Fruit fly (Drosophila melanogaster) whole organism, prepupa: ENCODE measurements around the gene Npc2g.

Experiments
- CG11762 ChIP-seq: fragments of 200-800 bp; sonication (Bioruptor generic); optimal IDR thresholded peaks from 3 replicates; lab custom pipeline; 2016; ENCODE audit warnings: missing biosample characterization, missing genetic modification characterization; ENCODE audit not compliant: insufficient read depth
- CG11902 ChIP-seq: fragments of 200-800 bp; sonication (Bioruptor generic); optimal IDR thresholded peaks from 3 replicates; lab custom pipeline; 2016; ENCODE audit warnings: missing biosample characterization, missing genetic modification characterization
- CG15336 ChIP-seq: fragments of 200-800 bp; sonication (Bioruptor generic); IDR thresholded peaks from 2 replicates; pipeline ENCODE4 v1.3.6; 2022; ENCODE audit warnings: missing biosample characterization, missing genetic modification characterization
- CG1621 ChIP-seq: fragments of 200-800 bp; sonication (Bioruptor generic); optimal IDR thresholded peaks from 3 replicates; lab custom pipeline; 2018; ENCODE audit warnings: missing biosample characterization, mild to moderate bottlenecking, missing genetic modification characterization
- CG3032 ChIP-seq: fragments of 200-800 bp; optimal IDR thresholded peaks from 2 replicates; lab custom pipeline; 2019; ENCODE audit warnings: missing biosample characterization, mild to moderate bottlenecking, missing genetic modification characterization, moderate library complexity
- CG32006 ChIP-seq: fragments of 200-800 bp; sonication (Bioruptor generic); optimal IDR thresholded peaks from 3 replicates; lab custom pipeline; 2017; ENCODE audit warnings: missing biosample characterization, mild to moderate bottlenecking, missing genetic modification characterization
- CG3919 ChIP-seq: fragments of 200-800 bp; sonication (Bioruptor generic); optimal IDR thresholded peaks from 3 replicates; lab custom pipeline; 2016; ENCODE audit warnings: missing biosample characterization, missing genetic modification characterization
- CG7368 ChIP-seq: fragments of 200-800 bp; sonication (Bioruptor generic); optimal IDR thresholded peaks from 3 replicates; lab custom pipeline; 2016; ENCODE audit warnings: missing biosample characterization, missing genetic modification characterization
- CG8319 ChIP-seq: fragments of 200-800 bp; sonication (Bioruptor generic); optimal IDR thresholded peaks from 3 replicates; lab custom pipeline; 2016; ENCODE audit warnings: missing biosample characterization, missing genetic modification characterization
- CG9139 ChIP-seq: fragments of 200-800 bp; sonication (Bioruptor generic); optimal IDR thresholded peaks from 3 replicates; lab custom pipeline; 2017; ENCODE audit warnings: missing biosample characterization, mild to moderate bottlenecking, missing genetic modification characterization
- Eip75B ChIP-seq: fragments of 200-800 bp; sonication (Bioruptor generic); optimal IDR thresholded peaks from 3 replicates; lab custom pipeline; 2016; ENCODE audit warnings: missing biosample characterization, missing genetic modification characterization
- Eip78C ChIP-seq: fragments of 200-800 bp; sonication (Bioruptor generic); peaks from one replicate; lab custom pipeline; 2016; ENCODE audit warnings: missing biosample characterization, missing genetic modification characterization
- Ets21C ChIP-seq: fragments of 200-800 bp; sonication (Bioruptor generic); optimal IDR thresholded peaks from 3 replicates; lab custom pipeline; 2016; ENCODE audit warnings: missing biosample characterization, missing genetic modification characterization
- Ets96B ChIP-seq: fragments of 200-800 bp; optimal IDR thresholded peaks from 2 replicates; lab custom pipeline; 2019; ENCODE audit warnings: missing biosample characterization, mild to moderate bottlenecking, missing genetic modification characterization, moderate library complexity
- Hr38 ChIP-seq: sonication (Bioruptor generic); optimal IDR thresholded peaks from 2 replicates; lab custom pipeline; 2016; ENCODE audit warnings: missing biosample characterization, missing genetic modification characterization
- Hr39 ChIP-seq: fragments of 200-800 bp; sonication (Bioruptor generic); optimal IDR thresholded peaks from 2 replicates; lab custom pipeline; 2016; ENCODE audit warnings: missing biosample characterization, missing genetic modification characterization
- Hr4 ChIP-seq: fragments of 200-800 bp; sonication (Bioruptor generic); optimal IDR thresholded peaks from 3 replicates; lab custom pipeline; 2016; ENCODE audit warnings: missing biosample characterization, missing genetic modification characterization
- Lpt ChIP-seq: fragments of 200-800 bp; sonication (Bioruptor generic); optimal IDR thresholded peaks from 3 replicates; lab custom pipeline; 2016; ENCODE audit warnings: missing biosample characterization, missing genetic modification characterization
- Met ChIP-seq: fragments of 200-800 bp; sonication (Bioruptor generic); optimal IDR thresholded peaks from 3 replicates; lab custom pipeline; 2016; ENCODE audit warnings: missing biosample characterization, missing genetic modification characterization
- OdsH ChIP-seq: fragments of 200-800 bp; sonication (Bioruptor generic); optimal IDR thresholded peaks from 3 replicates; lab custom pipeline; 2016; ENCODE audit warnings: missing biosample characterization, missing genetic modification characterization
- achi ChIP-seq: fragments of 200-800 bp; sonication (Bioruptor generic); optimal IDR thresholded peaks from 3 replicates; lab custom pipeline; 2016; ENCODE audit warnings: missing biosample characterization, missing genetic modification characterization
- acj6 ChIP-seq: fragments of 200-800 bp; sonication (Bioruptor generic); optimal IDR thresholded peaks from 3 replicates; lab custom pipeline; 2016; ENCODE audit warnings: missing biosample characterization, missing genetic modification characterization
- cyc ChIP-seq: fragments of 200-800 bp; sonication (Bioruptor generic); optimal IDR thresholded peaks from 3 replicates; lab custom pipeline; 2016; ENCODE audit warnings: missing biosample characterization, missing genetic modification characterization
- dac ChIP-seq: fragments of 200-800 bp; sonication (Bioruptor generic); optimal IDR thresholded peaks from 2 replicates; lab custom pipeline; 2017; ENCODE audit warnings: missing biosample characterization, mild to moderate bottlenecking, missing genetic modification characterization
- dsx ChIP-seq: fragments of 200-800 bp; optimal IDR thresholded peaks from 3 replicates; lab custom pipeline; 2019; ENCODE audit warnings: missing biosample characterization, mild to moderate bottlenecking, missing genetic modification characterization, moderate library complexity; ENCODE audit not compliant: poor library complexity, severe bottlenecking
- esn ChIP-seq: fragments of 200-800 bp; sonication (Bioruptor generic); optimal IDR thresholded peaks from 2 replicates; lab custom pipeline; 2016; ENCODE audit warnings: missing biosample characterization, mild to moderate bottlenecking, missing genetic modification characterization, moderate library complexity
- fkh ChIP-seq: fragments of 200-800 bp; sonication (Bioruptor generic); optimal IDR thresholded peaks from 3 replicates; lab custom pipeline; 2017; ENCODE audit warnings: missing biosample characterization, mild to moderate bottlenecking, missing genetic modification characterization, moderate library complexity
- lz ChIP-seq: fragments of 200-800 bp; sonication (Bioruptor generic); optimal IDR thresholded peaks from 3 replicates; lab custom pipeline; 2016; ENCODE audit warnings: missing biosample characterization, missing genetic modification characterization
- salr ChIP-seq, 2 experiments: fragments of 200-800 bp; sonication (Bioruptor generic); optimal IDR thresholded peaks; 3 replicates each; lab custom pipeline; 2016 to 2018; ENCODE audit warnings: missing biosample characterization in 2 of 2, missing genetic modification characterization in 2 of 2, mild to moderate bottlenecking in 1 of 2
- spab ChIP-seq: fragments of 200-800 bp; sonication (Bioruptor generic); optimal IDR thresholded peaks from 2 replicates; lab custom pipeline; 2017; ENCODE audit warnings: missing biosample characterization, mild to moderate bottlenecking, missing genetic modification characterization, missing genetic modification reagents
- svp ChIP-seq: fragments of 200-800 bp; sonication (Bioruptor generic); peaks from one replicate; lab custom pipeline; 2016; ENCODE audit warnings: missing biosample characterization, missing genetic modification characterization
- vri ChIP-seq: fragments of 200-800 bp; sonication (Bioruptor generic); optimal IDR thresholded peaks from 3 replicates; lab custom pipeline; 2016; ENCODE audit warnings: missing biosample characterization, mild to moderate bottlenecking, missing genetic modification characterization

Gene Npc2g

dm6 chr3R:30770709-30771108, 25.6 kb upstream of the Npc2g start:
- no peak for TF ChIP-seq CG15336
- no peak for TF ChIP-seq Ets96B (tag; lab: Kevin White, UChicago)
- no peak for TF ChIP-seq CG7368 (GFP tag; lab: Kevin White, UChicago)
- no peak for TF ChIP-seq CG11762 (GFP tag; lab: Kevin White, UChicago)
- no peak for TF ChIP-seq Hr39
- no peak for TF ChIP-seq Eip75B (GFP tag; lab: Kevin White, UChicago)
- TF ChIP-seq Met = no peak
- no peak for TF ChIP-seq CG8319 (GFP tag; lab: Kevin White, UChicago)
- TF ChIP-seq Hr38 (GFP tag; lab: Kevin White, UChicago) = no peak
- TF ChIP-seq Ets21C (GFP tag; lab: Kevin White, UChicago) = no peak
- no peak for TF ChIP-seq vri (GFP tag; lab: Kevin White, UChicago)
- TF ChIP-seq acj6 (GFP tag; lab: Kevin White, UChicago) = no peak
- TF ChIP-seq cyc (GFP tag; lab: Kevin White, UChicago) = no peak
- no peak for TF ChIP-seq dsx
- TF ChIP-seq spab (GFP tag; lab: Kevin White, UChicago) = no peak

dm6 chr3R:30770069-30770633, 25.1 kb upstream of the Npc2g start:
- TF ChIP-seq svp (GFP tag; lab: Kevin White, UChicago) (peak; percentile 61), Eip78C (GFP tag; lab: Kevin White, UChicago) (peak; percentile 22), Met (no peak), CG3919 (GFP tag; lab: Kevin White, UChicago) (peak; percentile 34), achi (no peak), CG7368 (GFP tag; lab: Kevin White, UChicago) (no peak), Ets96B (tag; lab: Kevin White, UChicago) (no peak), CG9139 (GFP tag; lab: Kevin White, UChicago) (no peak)
- TF ChIP-seq, all 60 proteins: peak for 3

dm6 chr3R:30767556-30767955, 22.5 kb upstream of the Npc2g start:
- TF ChIP-seq CG15336 (no peak), Hr39 (no peak), Hr38 (GFP tag; lab: Kevin White, UChicago) (no peak), Lpt (GFP tag; lab: Kevin White, UChicago) (no peak), CG1621 (tag; lab: Kevin White, UChicago) (no peak), Hr4 (GFP tag; lab: Kevin White, UChicago) (no peak), salr (GFP tag; optimal IDR thresholded peaks at IDR 0.05; lab: Kevin White, UChicago) (no peak), svp (GFP tag; lab: Kevin White, UChicago) (no peak), dac (GFP tag; lab: Kevin White, UChicago) (no peak), esn (no peak), CG32006 (GFP tag; lab: Kevin White, UChicago) (no peak), CG3919 (GFP tag; lab: Kevin White, UChicago) (no peak), OdsH (no peak), CG11902 (GFP tag; lab: Kevin White, UChicago) (no peak), lz (GFP tag; lab: Kevin White, UChicago) (no peak), dsx (no peak), CG3032 (no peak)

- peak; percentile 78 for TF ChIP-seq fkh (GFP tag; lab: Kevin White, UChicago)
- TF ChIP-seq svp (GFP tag; lab: Kevin White, UChicago) = peak; percentile 43
- TF ChIP-seq CG11762 (GFP tag; lab: Kevin White, UChicago) = no peak
These were observed 21.9 kb upstream of the Npc2g start for dm6 chr3R:30766922-30767504.
